Worm (Caenorhabditis elegans): ENCODE data around the gene Y43F8B.29.

ce11 chrV:19518468-19519168 is 27.2 kb downstream of the Y43F8B.29 start:
- TF ChIP-seq skn-1 (tag; optimal IDR thresholded peaks at IDR 0.05) (no peak), nhr-11 (tag; optimal IDR thresholded peaks at IDR 0.05) (no peak)

All from whole organism, L2 larva.